Worm (Caenorhabditis elegans) whole organism, L1 larva: Measurements from ENCODE around the gene pptr-2.

Source experiments
- C16A3.4 ChIP-seq: fragments of 150-350 bp; optimal IDR thresholded peaks from 2 replicates; lab custom pipeline; 2014; ENCODE audit warnings: missing biosample characterization, missing genetic modification characterization
- ama-1 ChIP-seq: fragments of 150-350 bp; optimal IDR thresholded peaks from 2 replicates; lab custom pipeline; 2014
- blmp-1 ChIP-seq: fragments of 150-350 bp; optimal IDR thresholded peaks from 2 replicates; lab custom pipeline; 2014; ENCODE audit warnings: missing biosample characterization, missing genetic modification characterization
- ceh-63 ChIP-seq: fragments of 200-800 bp; sonication (Bioruptor generic); optimal IDR thresholded peaks from 2 replicates; lab custom pipeline; 2018; ENCODE audit warnings: mild to moderate bottlenecking, missing genetic modification characterization, missing compliant biosample characterization
- ceh-90 ChIP-seq: sonication (generic microtip); optimal IDR thresholded peaks from 2 replicates; lab custom pipeline; 2016; ENCODE audit warnings: missing genetic modification characterization, missing compliant biosample characterization
- dpl-1 ChIP-seq, 3 experiments: fragments of 150-350 bp in 2 of 3; sonication (generic microtip) in 1 of 3; optimal IDR thresholded peaks; 2 replicates each; lab custom pipeline; 2014 to 2017; ENCODE audit warnings: missing biosample characterization in 3 of 3, missing genetic modification characterization in 3 of 3, missing genetic modification reagents in 3 of 3
- dsc-1 ChIP-seq: sonication (generic microtip); optimal IDR thresholded peaks from 2 replicates; lab custom pipeline; 2016; ENCODE audit warnings: mild to moderate bottlenecking, missing genetic modification characterization, missing compliant biosample characterization
- efl-1 ChIP-seq, 4 experiments: fragments of 150-350 bp; optimal IDR thresholded peaks in 3 of 4; peaks in 1 of 4; 1 replicate in 1 of 4; 2 replicates in 3 of 4; lab custom pipeline; 2014; ENCODE audit warnings: missing biosample characterization in 2 of 4, missing genetic modification characterization in 2 of 4, missing genetic modification reagents in 2 of 4
- egl-13 ChIP-seq: sonication (generic microtip); optimal IDR thresholded peaks from 2 replicates; lab custom pipeline; 2016; ENCODE audit warnings: missing genotype, missing genetic modification reagents, missing genetic modification characterization, missing compliant biosample characterization
- egl-27 ChIP-seq, 2 experiments: fragments of 150-350 bp in 1 of 2; sonication (generic microtip); optimal IDR thresholded peaks; 3 replicates each; lab custom pipeline; 2017 to 2018; ENCODE audit warnings: missing biosample characterization in 2 of 2, missing genetic modification characterization in 2 of 2, missing genetic modification reagents in 2 of 2
- elt-2 ChIP-seq: sonication (generic microtip); optimal IDR thresholded peaks from 2 replicates; lab custom pipeline; 2016; ENCODE audit warnings: missing genetic modification characterization, mild to moderate bottlenecking, inconsistent platforms, missing compliant biosample characterization, missing genetic modification reagents
- fkh-4 ChIP-seq: sonication (generic microtip); optimal IDR thresholded peaks from 2 replicates; lab custom pipeline; 2016; ENCODE audit warnings: missing compliant biosample characterization, missing genetic modification characterization, borderline replicate concordance
- fkh-8 ChIP-seq: sonication (generic microtip); optimal IDR thresholded peaks from 2 replicates; lab custom pipeline; 2016; ENCODE audit warnings: mild to moderate bottlenecking, missing genetic modification characterization, missing compliant biosample characterization
- fos-1 ChIP-seq: fragments of 150-350 bp; optimal IDR thresholded peaks from 2 replicates; lab custom pipeline; 2014; ENCODE audit warnings: missing biosample characterization, missing genetic modification characterization
- hpl-2 ChIP-seq: fragments of 150-350 bp; optimal IDR thresholded peaks from 2 replicates; lab custom pipeline; 2014; ENCODE audit warnings: missing biosample characterization, missing genetic modification reagents, missing genetic modification characterization
- isw-1 ChIP-seq: fragments of 200-800 bp; sonication (Bioruptor generic); IDR thresholded peaks from 2 replicates; pipeline ENCODE4 v1.3.6; 2022; ENCODE audit warnings: missing genetic modification characterization, missing compliant biosample characterization
- jun-1 ChIP-seq: fragments of 150-350 bp; optimal IDR thresholded peaks from 2 replicates; lab custom pipeline; 2014; ENCODE audit warnings: missing biosample characterization, missing genetic modification reagents, missing genetic modification characterization
- lin-14 ChIP-seq: fragments of 200-800 bp; sonication (Bioruptor generic); optimal IDR thresholded peaks from 2 replicates; lab custom pipeline; 2018; ENCODE audit warnings: mild to moderate bottlenecking, missing genetic modification characterization, moderate library complexity, missing compliant biosample characterization
- lin-15B ChIP-seq: fragments of 150-350 bp; sonication (generic microtip); optimal IDR thresholded peaks from 3 replicates; lab custom pipeline; 2014; ENCODE audit warnings: missing biosample characterization, missing genetic modification characterization
- lin-35 ChIP-seq, 2 experiments: fragments of 150-350 bp; optimal IDR thresholded peaks; 2 replicates each; lab custom pipeline; 2014; ENCODE audit warnings: missing biosample characterization in 2 of 2, missing genetic modification characterization in 2 of 2, missing genetic modification reagents in 2 of 2
- lin-39 ChIP-seq: fragments of 150-350 bp; optimal IDR thresholded peaks from 2 replicates; lab custom pipeline; 2014; ENCODE audit warnings: missing biosample characterization, missing genetic modification reagents, missing genetic modification characterization
- mab-9 ChIP-seq: fragments of 200-800 bp; sonication (Bioruptor generic); IDR thresholded peaks from 2 replicates; pipeline ENCODE4 v1.3.6; 2022; ENCODE audit warnings: missing genetic modification reagents, missing genetic modification characterization, missing compliant biosample characterization
- mef-2 ChIP-seq: fragments of 150-350 bp; optimal IDR thresholded peaks from 2 replicates; lab custom pipeline; 2014; ENCODE audit warnings: missing biosample characterization, missing genetic modification characterization
- nhr-20 ChIP-seq: sonication (generic microtip); optimal IDR thresholded peaks from 2 replicates; lab custom pipeline; 2016; ENCODE audit warnings: mild to moderate bottlenecking, missing genetic modification characterization, missing compliant biosample characterization
- nhr-47 ChIP-seq: sonication (generic microtip); optimal IDR thresholded peaks from 2 replicates; lab custom pipeline; 2016; ENCODE audit warnings: mild to moderate bottlenecking, missing genetic modification characterization, moderate library complexity, missing compliant biosample characterization
- nhr-71 ChIP-seq: sonication (generic microtip); optimal IDR thresholded peaks from 2 replicates; lab custom pipeline; 2016; ENCODE audit warnings: mild to moderate bottlenecking, missing genetic modification characterization, moderate library complexity, missing compliant biosample characterization
- pax-3 ChIP-seq: fragments of 200-800 bp; sonication (Bioruptor generic); optimal IDR thresholded peaks from 2 replicates; lab custom pipeline; 2018; ENCODE audit warnings: mild to moderate bottlenecking, missing genetic modification characterization, moderate library complexity, missing compliant biosample characterization
- pqm-1 ChIP-seq: sonication (generic microtip); optimal IDR thresholded peaks from 3 replicates; lab custom pipeline; 2017; ENCODE audit warnings: missing biosample characterization, missing genetic modification characterization
- rnt-1 ChIP-seq: sonication (generic microtip); optimal IDR thresholded peaks from 2 replicates; lab custom pipeline; 2016; ENCODE audit warnings: mild to moderate bottlenecking, missing genetic modification characterization, moderate library complexity, missing compliant biosample characterization
- skn-1 ChIP-seq: fragments of 150-350 bp; optimal IDR thresholded peaks from 2 replicates; lab custom pipeline; 2014; ENCODE audit warnings: missing biosample characterization, missing genetic modification characterization
- snpc-4 ChIP-seq: fragments of 150-350 bp; optimal IDR thresholded peaks from 2 replicates; lab custom pipeline; 2014; ENCODE audit warnings: missing biosample characterization, missing genetic modification characterization
- sox-4 ChIP-seq: sonication (generic microtip); optimal IDR thresholded peaks from 2 replicates; lab custom pipeline; 2016; ENCODE audit warnings: missing genetic modification characterization, missing compliant biosample characterization
- swsn-7 ChIP-seq: sonication (generic microtip); optimal IDR thresholded peaks from 2 replicates; lab custom pipeline; 2016; ENCODE audit warnings: missing genetic modification characterization, missing compliant biosample characterization
- tbx-2 ChIP-seq: sonication (generic microtip); optimal IDR thresholded peaks from 2 replicates; lab custom pipeline; 2016; ENCODE audit warnings: missing genetic modification characterization, missing compliant biosample characterization
- unc-130 ChIP-seq: fragments of 150-350 bp; optimal IDR thresholded peaks from 2 replicates; lab custom pipeline; 2017; ENCODE audit warnings: missing biosample characterization, missing genetic modification characterization, inconsistent platforms
- unc-30 ChIP-seq: sonication (generic microtip); optimal IDR thresholded peaks from 2 replicates; lab custom pipeline; 2017; ENCODE audit warnings: missing biosample characterization, missing genetic modification characterization
- unc-62 ChIP-seq: fragments of 150-350 bp; optimal IDR thresholded peaks from 2 replicates; lab custom pipeline; 2014; ENCODE audit warnings: missing biosample characterization, missing genetic modification reagents, missing genetic modification characterization
- vab-15 ChIP-seq: sonication (generic microtip); optimal IDR thresholded peaks from 2 replicates; lab custom pipeline; 2017; ENCODE audit warnings: missing genotype, mild to moderate bottlenecking, missing genetic modification characterization, missing compliant biosample characterization
- xbp-1 ChIP-seq: sonication (generic microtip); optimal IDR thresholded peaks from 2 replicates; lab custom pipeline; 2016; ENCODE audit warnings: missing genetic modification characterization, missing compliant biosample characterization
- zag-1 ChIP-seq: fragments of 150-350 bp; optimal IDR thresholded peaks from 2 replicates; lab custom pipeline; 2014; ENCODE audit warnings: missing biosample characterization, missing genetic modification characterization
- zip-4 ChIP-seq: fragments of 200-800 bp; sonication (Bioruptor generic); optimal IDR thresholded peaks from 2 replicates; lab custom pipeline; 2018; ENCODE audit warnings: mild to moderate bottlenecking, missing genetic modification characterization, moderate library complexity, missing compliant biosample characterization
- ztf-11 ChIP-seq, 2 experiments: sonication (generic microtip); optimal IDR thresholded peaks; 2 replicates each; lab custom pipeline; 2016 to 2017; ENCODE audit warnings: missing genetic modification characterization in 2 of 2, missing biosample characterization in 1 of 2, missing compliant biosample characterization in 1 of 2

The pptr-2 gene

ce11 chrV:11010768-11011167 lies 24.0 kb downstream of the pptr-2 start (continued):
- TF ChIP-seq rnt-1 (tag; lab: Kevin White, UChicago) = no peak
- no peak for TF ChIP-seq zag-1
- no peak for TF ChIP-seq dpl-1 (GFP tag; optimal IDR thresholded peaks at IDR 0.05; lab: Kevin White, UChicago)
- no peak for TF ChIP-seq vab-15
- TF ChIP-seq ceh-63 (GFP tag; lab: Kevin White, UChicago) = no peak
- no peak for TF ChIP-seq skn-1 (tag; lab: Kevin White, UChicago)
- peak; percentile 4 for TF ChIP-seq lin-14 (GFP tag; lab: Kevin White, UChicago)
- TF ChIP-seq egl-27 (tag; optimal IDR thresholded peaks at IDR 0.05; lab: Kevin White, UChicago) = no peak
- TF ChIP-seq pax-3 (tag; lab: Kevin White, UChicago) = no peak
- TF ChIP-seq tbx-2 (tag; lab: Kevin White, UChicago) = no peak
- TF ChIP-seq isw-1 (GFP tag; lab: Robert Waterston, UW) = no peak
- TF ChIP-seq lin-15B (tag; lab: Kevin White, UChicago) = no peak
- TF ChIP-seq hpl-2 = no peak
- TF ChIP-seq fkh-8 (tag; lab: Kevin White, UChicago) = peak; percentile 78
- TF ChIP-seq, all 84 proteins: peak for 6

- no peak for TF ChIP-seq efl-1 (optimal IDR thresholded peaks at IDR 0.05; lab: Kevin White, UChicago)
- peak in 1 of 2 experiments; percentile 82 for TF ChIP-seq efl-1 (GFP tag; optimal IDR thresholded peaks at IDR 0.05 in 1 of 2; lab: Kevin White, UChicago)
- peak; percentile 11 for TF ChIP-seq jun-1 (tag; lab: Kevin White, UChicago)
- no peak for TF ChIP-seq C16A3.4 (tag; lab: Kevin White, UChicago)
- TF ChIP-seq zip-4 (GFP tag; lab: Kevin White, UChicago) = no peak
- peak; percentile 71 for TF ChIP-seq elt-2 (tag; lab: Kevin White, UChicago)
Measured at ce11 chrV:11009124-11009524, 25.6 kb downstream of the pptr-2 start.

ce11 chrV:11007651-11008050 lies 27.1 kb downstream of the pptr-2 start:
- no peak for TF ChIP-seq mef-2 (tag; lab: Kevin White, UChicago)
- TF ChIP-seq unc-30 (tag; lab: Kevin White, UChicago) = no peak
- peak; percentile 62 for TF ChIP-seq elt-2 (tag; lab: Kevin White, UChicago)
- no peak for TF ChIP-seq lin-35 (GFP tag; optimal IDR thresholded peaks at IDR 0.05; lab: Kevin White, UChicago)
- no peak for TF ChIP-seq unc-130
- TF ChIP-seq ama-1 = no peak
- TF ChIP-seq nhr-20 (tag; lab: Kevin White, UChicago) = no peak
- no peak for TF ChIP-seq swsn-7
- TF ChIP-seq vab-15 = no peak
- no peak for TF ChIP-seq efl-1 (optimal IDR thresholded peaks at IDR 0.05; lab: Kevin White, UChicago)
- no peak for TF ChIP-seq efl-1 (GFP tag; optimal IDR thresholded peaks at IDR 0.05 in 1 of 2; lab: Kevin White, UChicago)
- no peak for TF ChIP-seq ztf-11 (tag; optimal IDR thresholded peaks at IDR 0.05; lab: Kevin White, UChicago)
- TF ChIP-seq ceh-90 (tag; lab: Kevin White, UChicago) = no peak
- TF ChIP-seq blmp-1 (tag; lab: Kevin White, UChicago) = peak; percentile 5

- TF ChIP-seq dsc-1 (tag; lab: Kevin White, UChicago) = peak; percentile 92
- no peak for TF ChIP-seq isw-1 (GFP tag; lab: Robert Waterston, UW)
- peak; percentile 12 for TF ChIP-seq nhr-47 (tag; lab: Kevin White, UChicago)
Measured at ce11 chrV:11004094-11004493, 30.6 kb downstream of the pptr-2 start.

- TF ChIP-seq egl-13 (tag; lab: Kevin White, UChicago) (no peak), vab-15 (no peak), unc-130 (no peak), nhr-47 (tag; lab: Kevin White, UChicago) (no peak), lin-39 (tag; lab: Kevin White, UChicago) (no peak), efl-1 (optimal IDR thresholded peaks at IDR 0.05; lab: Kevin White, UChicago) (no peak), efl-1 (GFP tag; optimal IDR thresholded peaks at IDR 0.05 in 1 of 2; lab: Kevin White, UChicago) (no peak), snpc-4 (no peak), xbp-1 (tag; lab: Kevin White, UChicago) (no peak), sox-4 (tag; lab: Kevin White, UChicago) (no peak), unc-62 (no peak), fos-1 (no peak), ceh-63 (GFP tag; lab: Kevin White, UChicago) (no peak), mab-9 (GFP tag; lab: Robert Waterston, UW) (no peak), nhr-71 (tag; lab: Kevin White, UChicago) (no peak), pqm-1 (tag; lab: Kevin White, UChicago) (no peak), fkh-4 (tag; lab: Kevin White, UChicago) (no peak)
Measured at ce11 chrV:11002434-11002833, 32.3 kb downstream of the pptr-2 start, which contains the start of gene F53B7.4. TSS of gene F53B7.4 (minus strand) at chrV:11002534.
